Worm (Caenorhabditis elegans) whole organism, young adult: ENCODE results near the gene aars-1.

Experiments
- F23B12.7 ChIP-seq: sonication (generic microtip); optimal IDR thresholded peaks from 2 replicates; lab custom pipeline; 2017; ENCODE audit warnings: missing genetic modification characterization, mild to moderate bottlenecking, missing compliant biosample characterization, antibody characterized with exemption, moderate library complexity; ENCODE audit not compliant: insufficient read depth
- F57C9.4 ChIP-seq: sonication (generic microtip); optimal IDR thresholded peaks from 2 replicates; lab custom pipeline; 2017; ENCODE audit warnings: mild to moderate bottlenecking, missing genetic modification characterization, missing compliant biosample characterization
- T07F8.4 ChIP-seq: sonication (generic microtip); optimal IDR thresholded peaks from 2 replicates; lab custom pipeline; 2016; ENCODE audit warnings: mild to moderate bottlenecking, missing genetic modification characterization, moderate library complexity, missing compliant biosample characterization
- Y53G8AR.9 ChIP-seq: fragments of 200-800 bp; sonication (Bioruptor generic); conservative IDR thresholded peaks from 2 replicates; pipeline ENCODE4 v1.3.6; 2022; ENCODE audit warnings: missing genetic modification reagents, missing genetic modification characterization, missing compliant biosample characterization
- Y67H2A.10 ChIP-seq: fragments of 200-800 bp; sonication (Bioruptor generic); conservative IDR thresholded peaks from 2 replicates; pipeline ENCODE4 v1.3.6; 2022; ENCODE audit warnings: missing genetic modification reagents, missing genetic modification characterization, missing compliant biosample characterization
- aptf-2 ChIP-seq: fragments of 200-800 bp; sonication (Bioruptor generic); conservative IDR thresholded peaks from 2 replicates; pipeline ENCODE4 v1.3.6; 2022; ENCODE audit warnings: missing genetic modification reagents, missing genetic modification characterization, missing compliant biosample characterization
- aptf-3 ChIP-seq: fragments of 200-800 bp; sonication (Bioruptor generic); IDR thresholded peaks from 2 replicates; pipeline ENCODE4 v1.3.6; 2022; ENCODE audit warnings: missing genetic modification characterization, missing compliant biosample characterization
- bed-1 ChIP-seq: fragments of 200-800 bp; sonication (Bioruptor generic); IDR thresholded peaks from 2 replicates; pipeline ENCODE4 v1.3.6; 2022; ENCODE audit warnings: missing genetic modification reagents, missing genetic modification characterization, missing compliant biosample characterization
- ceh-27 ChIP-seq: fragments of 200-800 bp; sonication (Bioruptor generic); optimal IDR thresholded peaks from 2 replicates; lab custom pipeline; 2018; ENCODE audit warnings: mild to moderate bottlenecking, missing genetic modification characterization, moderate library complexity, missing compliant biosample characterization
- egl-44 ChIP-seq: fragments of 200-800 bp; sonication (Bioruptor generic); IDR thresholded peaks from 2 replicates; pipeline ENCODE4 v1.3.6; 2022; ENCODE audit warnings: missing genetic modification reagents, missing genetic modification characterization, missing compliant biosample characterization
- hrde-1 ChIP-seq: sonication (generic microtip); optimal IDR thresholded peaks from 2 replicates; lab custom pipeline; 2016; ENCODE audit warnings: missing genetic modification characterization, mild to moderate bottlenecking, missing compliant biosample characterization, moderate library complexity, missing genotype, missing genetic modification reagents, borderline replicate concordance
- lin-35 ChIP-seq, 3 experiments: fragments of 150-350 bp in 2 of 3; sonication (generic microtip) in 1 of 3; optimal IDR thresholded peaks; 2 replicates each; lab custom pipeline; 2014 to 2018; ENCODE audit warnings: missing biosample characterization in 3 of 3, missing genetic modification characterization in 3 of 3, missing genetic modification reagents in 3 of 3
- madf-6 ChIP-seq: fragments of 200-800 bp; sonication (Bioruptor generic); IDR thresholded peaks from 2 replicates; pipeline ENCODE4 v1.3.6; 2022; ENCODE audit warnings: missing genetic modification reagents, missing genetic modification characterization, missing compliant biosample characterization
- mxl-1 ChIP-seq: sonication (generic microtip); optimal IDR thresholded peaks from 2 replicates; lab custom pipeline; 2016; ENCODE audit warnings: missing genetic modification characterization, missing compliant biosample characterization
- nfya-2 ChIP-seq: fragments of 200-800 bp; sonication (Bioruptor generic); IDR thresholded peaks from 2 replicates; pipeline ENCODE4 v1.3.6; 2022; ENCODE audit warnings: missing genetic modification reagents, missing genetic modification characterization, missing compliant biosample characterization
- nfyb-1 ChIP-seq: fragments of 200-800 bp; sonication (Bioruptor generic); IDR thresholded peaks from 2 replicates; pipeline ENCODE4 v1.3.6; 2022; ENCODE audit warnings: missing genetic modification reagents, missing genetic modification characterization, missing compliant biosample characterization
- nhr-179 ChIP-seq: sonication (generic microtip); optimal IDR thresholded peaks from 2 replicates; lab custom pipeline; 2016; ENCODE audit warnings: mild to moderate bottlenecking, missing genetic modification characterization, missing compliant biosample characterization
- nhr-80 ChIP-seq: sonication (generic microtip); optimal IDR thresholded peaks from 2 replicates; lab custom pipeline; 2016; ENCODE audit warnings: missing genetic modification characterization, missing compliant biosample characterization
- pbrm-1 ChIP-seq: fragments of 200-800 bp; sonication (Bioruptor generic); IDR thresholded peaks from 2 replicates; pipeline ENCODE4 v1.3.6; 2022; ENCODE audit warnings: missing genetic modification reagents, missing genetic modification characterization, missing compliant biosample characterization
- snpc-4 ChIP-seq, 5 experiments: fragments of 150-350 bp in 1 of 5; sonication (generic microtip) in 4 of 5; optimal IDR thresholded peaks; 2 replicates each; lab custom pipeline; 2014 to 2018; ENCODE audit warnings: missing genetic modification characterization in 5 of 5, missing biosample characterization in 3 of 5, antibody characterized with exemption in 2 of 5, mild to moderate bottlenecking in 2 of 5, missing compliant biosample characterization in 2 of 5, missing genotype in 2 of 5, moderate library complexity in 2 of 5, missing genetic modification reagents in 1 of 5
- somi-1 ChIP-seq: fragments of 200-800 bp; sonication (Bioruptor generic); optimal IDR thresholded peaks from 2 replicates; lab custom pipeline; 2018; ENCODE audit warnings: mild to moderate bottlenecking, missing genetic modification characterization, missing compliant biosample characterization
- tbx-9 ChIP-seq: sonication (generic microtip); optimal IDR thresholded peaks from 2 replicates; lab custom pipeline; 2016; ENCODE audit warnings: borderline replicate concordance, missing genetic modification characterization, inconsistent platforms, missing compliant biosample characterization
- tlf-1 ChIP-seq: fragments of 200-800 bp; sonication (Bioruptor generic); optimal IDR thresholded peaks from 2 replicates; lab custom pipeline; 2018; ENCODE audit warnings: mild to moderate bottlenecking, missing genetic modification characterization, missing compliant biosample characterization
- ztf-18 ChIP-seq: sonication (generic microtip); optimal IDR thresholded peaks from 2 replicates; lab custom pipeline; 2016; ENCODE audit warnings: missing genotype, mild to moderate bottlenecking, missing genetic modification characterization, missing compliant biosample characterization
- ztf-22 ChIP-seq: fragments of 200-800 bp; sonication (Bioruptor generic); optimal IDR thresholded peaks from 2 replicates; lab custom pipeline; 2018; ENCODE audit warnings: mild to moderate bottlenecking, missing genetic modification characterization, moderate library complexity, missing compliant biosample characterization
- ztf-26 ChIP-seq: sonication (generic microtip); optimal IDR thresholded peaks from 2 replicates; lab custom pipeline; 2017; ENCODE audit warnings: missing genetic modification characterization, missing compliant biosample characterization

Gene aars-1

DNA sequence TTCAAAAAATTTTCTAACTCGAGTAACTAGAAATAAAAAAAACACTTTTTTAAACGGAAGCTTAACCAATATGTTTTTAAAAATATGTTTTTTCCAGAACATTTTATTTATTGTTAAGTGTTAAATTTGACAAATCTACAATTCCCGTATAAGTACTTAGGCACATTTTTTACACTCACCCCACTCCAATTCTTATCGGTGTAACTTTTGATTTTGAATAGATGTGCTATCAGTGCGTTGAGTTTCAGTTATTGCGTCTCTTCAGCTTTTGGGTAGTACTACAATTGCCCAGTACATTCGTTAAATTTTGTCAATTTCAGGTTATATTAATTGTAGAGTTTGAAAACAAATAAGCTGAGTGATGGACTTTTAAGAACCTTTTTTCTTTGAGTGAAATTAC, 40.3 kb downstream of the aars-1 start (continued):
- no peak for TF ChIP-seq lin-35 (GFP tag; optimal IDR thresholded peaks at IDR 0.05; lab: Kevin White, UChicago)
- TF ChIP-seq mxl-1 (tag; lab: Kevin White, UChicago), result no peak
- TF ChIP-seq aptf-3 (GFP tag; lab: Robert Waterston, UW), result no peak

DNA sequence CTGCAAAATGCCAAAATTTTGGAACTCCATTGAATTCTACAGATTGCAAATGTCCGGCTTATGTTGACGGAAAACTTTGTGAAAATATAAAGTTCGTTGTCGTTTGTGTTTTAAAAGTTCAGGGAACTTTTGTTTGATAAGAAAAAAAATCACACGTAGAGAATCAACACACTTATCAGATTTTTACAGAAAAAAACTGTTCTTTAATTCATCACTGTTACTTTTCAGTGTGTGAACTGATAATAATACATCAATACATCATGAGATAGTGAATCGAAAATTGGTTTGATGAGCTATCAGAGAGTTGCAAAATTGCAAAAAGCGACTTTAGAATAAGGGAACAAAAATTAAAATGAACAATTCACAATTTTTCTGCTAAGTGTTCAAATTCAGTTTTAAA, 45.8 kb downstream of the aars-1 start:
- TF ChIP-seq nhr-80 (tag; lab: Kevin White, UChicago) (peak; percentile 60), somi-1 (GFP tag; lab: Kevin White, UChicago) (no peak), madf-6 (no peak), T07F8.4 (tag; lab: Kevin White, UChicago) (no peak)
- TF ChIP-seq, all 124 proteins: peak for 1

DNA sequence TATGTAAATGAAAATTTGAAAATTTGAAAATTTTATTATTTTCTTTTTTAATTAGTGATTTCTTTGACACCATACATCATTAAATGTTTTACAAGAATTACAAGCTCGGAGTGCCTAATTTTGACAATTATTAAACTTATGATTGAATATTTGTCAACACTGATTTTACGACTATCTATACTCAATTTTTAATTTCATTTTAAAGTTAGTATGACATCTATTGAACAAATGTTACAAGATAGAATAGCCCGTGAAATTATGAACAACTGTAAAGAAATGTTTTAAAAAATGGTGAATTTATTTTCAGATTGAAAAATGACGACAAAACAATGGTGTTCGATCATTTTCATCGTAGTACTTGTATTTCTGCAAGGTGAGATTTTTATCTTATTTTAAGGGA, 46.3 kb downstream of the aars-1 start, which contains the start of gene C05D12.2:
Gene C05D12.2 (plus strand): TSS at position 301 of the 400 bp plus-strand sequence.
- TF ChIP-seq nhr-179 (tag; lab: Kevin White, UChicago) (no peak), egl-44 (GFP tag; lab: Robert Waterston, UW) (no peak), hrde-1 (no peak), Y67H2A.10 (GFP tag; lab: Robert Waterston, UW) (no peak), nfya-2 (GFP tag; lab: Robert Waterston, UW) (no peak), ztf-18 (no peak), tbx-9 (tag; lab: Kevin White, UChicago) (no peak), aptf-2 (GFP tag; lab: Robert Waterston, UW) (no peak)

DNA sequence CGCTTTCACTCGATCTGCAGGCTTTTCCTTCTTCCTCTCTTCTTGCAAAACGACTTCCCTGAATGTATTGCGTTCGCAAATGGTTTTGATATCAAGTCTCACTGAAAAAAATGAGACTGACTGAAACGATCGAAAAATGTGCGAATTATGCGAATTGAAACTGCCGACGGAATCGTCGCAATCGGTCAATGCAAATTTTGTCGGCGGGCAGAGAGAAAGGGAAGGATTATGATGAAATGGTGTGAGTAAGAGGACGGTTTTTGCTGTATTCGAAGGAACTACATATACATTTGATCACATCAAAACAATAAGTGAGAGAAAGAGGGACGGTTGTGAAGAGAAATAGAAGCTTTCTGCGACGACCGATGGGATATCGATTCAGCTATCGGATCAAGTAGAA, 48.6 kb downstream of the aars-1 start, which contains the start of gene C05D12.1:
Gene C05D12.1 (minus strand): TSS at position 101 of the 400 bp plus-strand sequence.
- TF ChIP-seq nfyb-1, result no peak
- no peak for TF ChIP-seq pbrm-1 (GFP tag; lab: Robert Waterston, UW)
- TF ChIP-seq bed-1 (GFP tag; lab: Robert Waterston, UW), result no peak
- TF ChIP-seq ztf-22 (GFP tag; lab: Kevin White, UChicago), result no peak
- TF ChIP-seq snpc-4 (GFP tag; optimal IDR thresholded peaks at IDR 0.05; lab: Kevin White, UChicago), result no peak
- no peak for TF ChIP-seq snpc-4 (tag; optimal IDR thresholded peaks at IDR 0.05; lab: Kevin White, UChicago)
- TF ChIP-seq ceh-27 (GFP tag; lab: Kevin White, UChicago), result no peak
- TF ChIP-seq ztf-26 (tag; lab: Kevin White, UChicago), result no peak
- no peak for TF ChIP-seq F57C9.4 (tag; lab: Kevin White, UChicago)
- TF ChIP-seq tlf-1, result no peak
- TF ChIP-seq Y53G8AR.9 (GFP tag; lab: Robert Waterston, UW), result no peak
- no peak for TF ChIP-seq F23B12.7
- TF ChIP-seq, all 124 proteins: peak for 0
